Worm (Caenorhabditis elegans): ENCODE results near the gene aakg-1.

Gene aakg-1

DNA sequence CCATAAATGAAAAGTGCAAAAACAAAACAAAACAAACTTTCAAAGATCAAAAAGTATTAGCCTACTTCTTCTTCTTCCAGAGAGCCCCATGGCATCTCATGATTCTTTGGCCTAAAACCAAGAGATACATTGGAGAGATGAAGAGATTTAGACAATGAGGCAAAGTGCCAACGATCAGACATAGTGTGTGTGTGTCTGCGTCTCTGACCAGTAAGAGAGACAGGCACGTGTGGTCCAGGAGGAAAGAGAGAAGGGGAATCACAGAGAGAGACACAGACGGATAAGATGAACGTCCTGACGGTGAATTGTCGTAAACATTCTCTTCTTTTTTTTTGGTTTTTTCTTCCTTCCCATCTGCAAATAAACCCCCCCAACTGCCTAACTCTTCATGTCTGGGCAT lies 8.3 kb upstream of the aakg-1 start (continued):
- TF ChIP-seq xbp-1 (tag; optimal IDR thresholded peaks at IDR 0.05) (peak; percentile 86), nhr-11 (tag; optimal IDR thresholded peaks at IDR 0.05) (peak; percentile 89), dpl-1 (GFP tag; optimal IDR thresholded peaks at IDR 0.05) (peak; percentile 72 to 78 (median 73)), egl-27 (tag; optimal IDR thresholded peaks at IDR 0.05) (peak; percentile 89 to 93), mep-1 (tag; optimal IDR thresholded peaks at IDR 0.05) (peak; percentile 93), pag-3 (tag; optimal IDR thresholded peaks at IDR 0.05; ENCODE audit: borderline replicate concordance, insufficient read depth) (peak; percentile 95), F16B12.6 (tag; optimal IDR thresholded peaks at IDR 0.05) (peak; percentile 57), unc-30 (tag; optimal IDR thresholded peaks at IDR 0.05) (no peak), efl-3 (GFP tag; optimal IDR thresholded peaks at IDR 0.05) (no peak), nhr-90 (tag; optimal IDR thresholded peaks at IDR 0.05; ENCODE audit: poor library complexity) (peak; percentile 83), efl-1 (optimal IDR thresholded peaks at IDR 0.05) (peak; percentile 88 to 93), efl-1 (GFP tag; optimal IDR thresholded peaks at IDR 0.05 in 1 of 2) (peak; percentile 74 to 97), ceh-90 (tag; optimal IDR thresholded peaks at IDR 0.05) (no peak), vab-15 (tag; optimal IDR thresholded peaks at IDR 0.05) (peak; percentile 66), elt-2 (tag; optimal IDR thresholded peaks at IDR 0.05) (peak; percentile 48), alr-1 (tag; optimal IDR thresholded peaks at IDR 0.05; ENCODE audit: borderline replicate concordance) (no peak), swsn-7 (tag; optimal IDR thresholded peaks at IDR 0.05) (peak; percentile 91), nhr-84 (tag; optimal IDR thresholded peaks at IDR 0.05) (no peak), hpl-2 (GFP tag; optimal IDR thresholded peaks at IDR 0.05) (no peak), zip-4 (GFP tag; optimal IDR thresholded peaks at IDR 0.05) (no peak), nhr-237 (tag; optimal IDR thresholded peaks at IDR 0.05) (peak; percentile 85), C16A3.4 (tag; optimal IDR thresholded peaks at IDR 0.05) (peak; percentile 91), ztf-11 (tag; optimal IDR thresholded peaks at IDR 0.05) (peak in 1 of 2 experiments; percentile 77), lin-39 (tag; optimal IDR thresholded peaks at IDR 0.05) (peak; percentile 75), ceh-63 (GFP tag; optimal IDR thresholded peaks at IDR 0.05) (no peak), ets-5 (GFP tag; IDR thresholded peaks at IDR 0.05) (no peak), skn-1 (tag; optimal IDR thresholded peaks at IDR 0.05) (peak; percentile 74), mdl-1 (tag; optimal IDR thresholded peaks at IDR 0.05) (peak; percentile 100), ceh-82 (tag; optimal IDR thresholded peaks at IDR 0.05) (peak; percentile 88 to 96 (median 95)), unc-62 (GFP tag; optimal IDR thresholded peaks at IDR 0.05) (no peak), jun-1 (tag; optimal IDR thresholded peaks at IDR 0.05) (peak; percentile 85), lir-3 (tag; optimal IDR thresholded peaks at IDR 0.05; ENCODE audit: poor library complexity) (peak; percentile 91), blmp-1 (tag; optimal IDR thresholded peaks at IDR 0.05) (peak; percentile 68), unc-130 (tag; optimal IDR thresholded peaks at IDR 0.05) (peak; percentile 94), isw-1 (GFP tag; IDR thresholded peaks at IDR 0.05) (peak; percentile 75), snu-23 (GFP tag; optimal IDR thresholded peaks at IDR 0.05) (peak; percentile 98), C34B4.2 (tag; optimal IDR thresholded peaks at IDR 0.05) (no peak), sox-4 (tag; optimal IDR thresholded peaks at IDR 0.05) (peak; percentile 68), aly-2 (tag; optimal IDR thresholded peaks at IDR 0.05) (peak; percentile 60), mef-2 (tag; optimal IDR thresholded peaks at IDR 0.05) (peak; percentile 79), pqm-1 (tag; optimal IDR thresholded peaks at IDR 0.05) (no peak), pax-3 (tag; optimal IDR thresholded peaks at IDR 0.05) (peak; percentile 80), sup-37 (GFP tag; optimal IDR thresholded peaks at IDR 0.05) (peak; percentile 49), fkh-10 (GFP tag; optimal IDR thresholded peaks at IDR 0.05) (peak; percentile 89), nhr-20 (tag; optimal IDR thresholded peaks at IDR 0.05) (peak; percentile 95)

Data from whole organism, L1 larva.